Worm (Caenorhabditis elegans): ENCODE data around the gene ugt-29.

ugt-29 gene

ce11 chrV:683858-684257, 15.5 kb downstream of the ugt-29 start, which contains the start of gene F31F4.1:
Gene F31F4.1, plus strand, starts transcription at chrV:684060.
- TF ChIP-seq tbx-8 (GFP tag; optimal IDR thresholded peaks at IDR 0.05) (no peak), M03D4.4 (tag; optimal IDR thresholded peaks at IDR 0.05) (no peak), nhr-12 (tag; optimal IDR thresholded peaks at IDR 0.05) (no peak), ces-1 (GFP tag; optimal IDR thresholded peaks at IDR 0.05) (no peak), bed-3 (GFP tag; optimal IDR thresholded peaks at IDR 0.05) (no peak), sptf-1 (tag; optimal IDR thresholded peaks at IDR 0.05) (no peak), snpc-4 (tag; optimal IDR thresholded peaks at IDR 0.05) (no peak), pha-4 (tag; optimal IDR thresholded peaks at IDR 0.05) (no peak), mls-2 (tag; optimal IDR thresholded peaks at IDR 0.05) (no peak), flh-1 (GFP tag; optimal IDR thresholded peaks at IDR 0.05) (no peak)

ce11 chrV:682031-682430, 17.4 kb downstream of the ugt-29 start, which contains the start of gene srx-23:
Gene srx-23, plus strand, starts transcription at chrV:682331.
- TF ChIP-seq elt-1 (tag; optimal IDR thresholded peaks at IDR 0.05; ENCODE audit: borderline replicate concordance, insufficient read depth) (no peak), mls-2 (tag; optimal IDR thresholded peaks at IDR 0.05) (no peak), tbx-8 (GFP tag; optimal IDR thresholded peaks at IDR 0.05) (no peak), lin-13 (tag; optimal IDR thresholded peaks at IDR 0.05) (no peak), ham-2 (GFP tag; optimal IDR thresholded peaks at IDR 0.05) (no peak), sptf-1 (tag; optimal IDR thresholded peaks at IDR 0.05) (no peak), hlh-1 (tag; optimal IDR thresholded peaks at IDR 0.05) (no peak), zip-8 (tag; optimal IDR thresholded peaks at IDR 0.05) (no peak), lin-32 (GFP tag; optimal IDR thresholded peaks at IDR 0.05) (no peak), drap-1 (GFP tag; optimal IDR thresholded peaks at IDR 0.05) (no peak), mep-1 (tag; optimal IDR thresholded peaks at IDR 0.05) (no peak), ceh-39 (tag; optimal IDR thresholded peaks at IDR 0.05) (no peak), mab-5 (tag; optimal IDR thresholded peaks at IDR 0.05) (no peak), nhr-76 (tag; optimal IDR thresholded peaks at IDR 0.05) (no peak)

ce11 chrV:679663-680062, 19.7 kb downstream of the ugt-29 start, which contains the start of gene srx-22:
Gene srx-22, plus strand, starts transcription at chrV:679963.
- TF ChIP-seq nhr-12 (tag; optimal IDR thresholded peaks at IDR 0.05) (no peak), sptf-1 (tag; optimal IDR thresholded peaks at IDR 0.05) (no peak), lsy-2 (tag; optimal IDR thresholded peaks at IDR 0.05) (no peak), nhr-76 (tag; optimal IDR thresholded peaks at IDR 0.05) (no peak), mab-5 (tag; optimal IDR thresholded peaks at IDR 0.05) (no peak), nhr-2 (tag; optimal IDR thresholded peaks at IDR 0.05) (no peak), pha-4 (tag; optimal IDR thresholded peaks at IDR 0.05) (no peak), blmp-1 (tag; optimal IDR thresholded peaks at IDR 0.05) (no peak)

- no peak for TF ChIP-seq lin-13 (tag; optimal IDR thresholded peaks at IDR 0.05)
Measured at ce11 chrV:676550-677084, 22.8 kb downstream of the ugt-29 start, which contains the start of the genes fbxa-72 and srx-21. Gene fbxa-72, minus strand, starts transcription at chrV:676753. Gene srx-21, plus strand, starts transcription at chrV:677034.

ce11 chrV:676090-676489, 23.3 kb downstream of the ugt-29 start:
- no peak for TF ChIP-seq M03D4.4 (tag; optimal IDR thresholded peaks at IDR 0.05)
- no peak for TF ChIP-seq cnd-1 (tag; optimal IDR thresholded peaks at IDR 0.05)
- no peak for TF ChIP-seq lsy-2 (tag; optimal IDR thresholded peaks at IDR 0.05)
- no peak for TF ChIP-seq unc-39 (tag; optimal IDR thresholded peaks at IDR 0.05)
- no peak for TF ChIP-seq ceh-43 (GFP tag; optimal IDR thresholded peaks at IDR 0.05)
- TF ChIP-seq ham-2 (GFP tag; optimal IDR thresholded peaks at IDR 0.05) = no peak
- TF ChIP-seq nhr-28 (tag; optimal IDR thresholded peaks at IDR 0.05) = no peak
- TF ChIP-seq tbx-8 (GFP tag; optimal IDR thresholded peaks at IDR 0.05) = no peak
- TF ChIP-seq blmp-1 (tag; optimal IDR thresholded peaks at IDR 0.05) = no peak
- TF ChIP-seq elt-1 (tag; optimal IDR thresholded peaks at IDR 0.05; ENCODE audit: borderline replicate concordance, insufficient read depth) = no peak
- TF ChIP-seq drap-1 (GFP tag; optimal IDR thresholded peaks at IDR 0.05) = no peak
- no peak for TF ChIP-seq unc-120 (tag; optimal IDR thresholded peaks at IDR 0.05; ENCODE audit: poor library complexity, severe bottlenecking)
- TF ChIP-seq pha-4 (tag; optimal IDR thresholded peaks at IDR 0.05) = no peak
- TF ChIP-seq snpc-4 (tag; optimal IDR thresholded peaks at IDR 0.05) = no peak
- TF ChIP-seq nhr-2 (tag; optimal IDR thresholded peaks at IDR 0.05) = no peak

- TF ChIP-seq ces-1 (GFP tag; optimal IDR thresholded peaks at IDR 0.05) (no peak), ceh-83 (GFP tag; optimal IDR thresholded peaks at IDR 0.05) (no peak), tbx-8 (GFP tag; optimal IDR thresholded peaks at IDR 0.05) (no peak), nhr-76 (tag; optimal IDR thresholded peaks at IDR 0.05) (no peak), nhr-237 (tag; optimal IDR thresholded peaks at IDR 0.05) (no peak), ceh-43 (GFP tag; optimal IDR thresholded peaks at IDR 0.05) (no peak), bed-3 (GFP tag; optimal IDR thresholded peaks at IDR 0.05) (no peak), pha-4 (tag; optimal IDR thresholded peaks at IDR 0.05) (no peak), M03D4.4 (tag; optimal IDR thresholded peaks at IDR 0.05) (no peak)
Measured at ce11 chrV:674213-674612, 25.2 kb downstream of the ugt-29 start, which contains the start of gene sru-25. Gene sru-25, minus strand, starts transcription at chrV:674313.
